Fruit fly (Drosophila melanogaster): ENCODE measurements around the gene Rab3GAP1.

The Rab3GAP1 gene

DNA sequence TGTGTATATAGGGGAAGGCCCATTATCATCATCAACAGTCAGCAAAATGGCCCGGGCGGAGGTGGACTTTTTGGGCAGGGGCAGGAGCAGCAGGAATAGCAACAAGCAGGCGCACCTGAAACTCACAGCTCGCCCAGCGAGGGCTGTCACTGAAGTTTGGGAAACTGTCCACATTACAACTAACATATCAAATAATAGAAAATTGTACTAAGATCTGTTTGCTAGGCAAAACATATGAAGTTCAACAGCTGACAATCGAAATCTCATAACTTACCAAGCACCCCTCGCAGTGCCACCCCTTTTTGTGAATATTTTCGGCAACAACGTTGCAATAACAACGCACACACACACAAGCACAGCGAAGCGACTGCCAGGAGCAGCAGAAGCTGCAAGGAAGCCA lies 13.8 kb upstream of the Rab3GAP1 start:
- TF ChIP-seq CG8478 (optimal IDR thresholded peaks at IDR 0.05) (no peak), CTCF (optimal IDR thresholded peaks at IDR 0.05) (no peak)

DNA sequence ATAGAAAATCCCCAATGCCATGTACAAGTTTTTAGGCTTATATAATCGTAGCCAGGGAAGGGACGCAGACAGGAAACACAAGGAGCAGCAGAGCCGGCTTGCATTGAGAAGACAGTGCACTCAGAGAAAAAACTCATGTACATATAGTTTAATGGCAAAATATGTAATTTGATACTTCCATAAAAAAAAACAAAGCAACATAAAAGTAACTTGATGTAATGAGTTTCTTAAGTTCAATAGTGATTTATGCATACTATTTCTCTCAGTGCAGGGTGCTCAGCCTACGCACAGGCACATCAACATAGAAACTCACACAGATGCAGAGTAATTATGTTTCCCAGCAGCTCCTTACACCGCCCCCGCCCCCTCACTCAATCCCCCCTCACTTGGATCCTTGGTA lies 9.8 kb upstream of the Rab3GAP1 start:
- TF ChIP-seq CG8478 (optimal IDR thresholded peaks at IDR 0.05): no peak
- no peak for TF ChIP-seq CTCF (optimal IDR thresholded peaks at IDR 0.05)

DNA sequence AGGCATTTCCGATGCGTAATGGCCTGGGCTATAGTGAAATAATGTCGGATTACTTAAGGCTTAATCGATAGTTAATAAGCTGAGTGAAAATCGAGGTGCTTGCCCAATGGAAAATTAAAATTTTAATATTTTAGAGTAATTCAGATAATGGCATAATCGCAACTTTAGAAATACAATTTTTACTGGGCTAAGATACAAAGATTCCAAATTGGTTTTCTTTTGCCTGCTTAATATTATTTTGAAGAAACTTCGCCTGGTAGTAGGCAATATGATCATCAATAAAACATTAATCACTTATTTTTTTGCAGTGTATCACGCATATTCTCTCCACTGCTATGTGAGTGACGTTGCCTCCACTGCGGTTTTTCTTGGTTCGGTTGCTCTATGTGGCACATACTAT lies 8.2 kb upstream of the Rab3GAP1 start:
- TF ChIP-seq CTCF (optimal IDR thresholded peaks at IDR 0.05): no peak
- TF ChIP-seq CG8478 (optimal IDR thresholded peaks at IDR 0.05): no peak

DNA sequence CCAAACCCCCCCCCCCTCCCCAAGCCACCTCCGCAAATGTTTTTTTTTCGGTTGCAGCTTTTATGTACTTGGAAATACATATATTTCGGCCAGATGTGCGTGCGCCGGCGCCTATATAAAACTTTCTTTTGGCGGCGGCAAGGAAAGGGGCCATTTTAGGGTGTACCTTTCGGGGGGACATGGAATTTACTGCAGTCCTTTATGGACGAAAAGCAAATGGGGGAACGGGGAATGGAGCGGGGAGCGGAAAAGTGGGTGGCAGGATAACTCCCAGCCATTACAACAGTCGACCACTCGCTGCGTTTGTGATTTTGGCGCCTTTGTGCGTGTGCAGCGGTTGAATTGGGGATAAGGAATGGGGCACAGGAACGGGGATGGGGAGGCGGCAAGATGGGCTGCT lies 7.7 kb upstream of the Rab3GAP1 start:
- TF ChIP-seq CG8478 (optimal IDR thresholded peaks at IDR 0.05) (no peak), CTCF (optimal IDR thresholded peaks at IDR 0.05) (no peak)

DNA sequence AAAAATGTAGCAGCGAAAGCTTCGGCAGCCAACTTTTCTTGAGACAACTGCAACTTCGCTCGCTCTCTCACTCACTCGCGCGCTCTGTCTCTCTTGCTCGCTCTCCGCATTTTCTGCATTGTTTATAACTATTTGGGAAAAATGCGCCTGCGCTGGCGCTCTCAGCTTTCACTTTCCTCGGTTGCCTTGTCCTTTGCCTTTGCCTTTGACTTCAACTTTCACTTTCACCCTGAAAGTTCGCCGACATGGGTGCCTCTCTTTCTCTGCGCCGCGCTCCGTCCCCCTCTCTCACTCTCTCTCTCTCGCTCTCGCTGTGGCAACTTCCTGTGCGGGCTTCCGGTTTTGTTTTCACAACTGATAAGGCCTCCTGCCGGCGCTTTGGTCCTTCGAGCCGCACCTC lies 6.8 kb upstream of the Rab3GAP1 start:
- no peak for TF ChIP-seq CTCF (optimal IDR thresholded peaks at IDR 0.05)
- no peak for TF ChIP-seq CG8478 (optimal IDR thresholded peaks at IDR 0.05)

DNA sequence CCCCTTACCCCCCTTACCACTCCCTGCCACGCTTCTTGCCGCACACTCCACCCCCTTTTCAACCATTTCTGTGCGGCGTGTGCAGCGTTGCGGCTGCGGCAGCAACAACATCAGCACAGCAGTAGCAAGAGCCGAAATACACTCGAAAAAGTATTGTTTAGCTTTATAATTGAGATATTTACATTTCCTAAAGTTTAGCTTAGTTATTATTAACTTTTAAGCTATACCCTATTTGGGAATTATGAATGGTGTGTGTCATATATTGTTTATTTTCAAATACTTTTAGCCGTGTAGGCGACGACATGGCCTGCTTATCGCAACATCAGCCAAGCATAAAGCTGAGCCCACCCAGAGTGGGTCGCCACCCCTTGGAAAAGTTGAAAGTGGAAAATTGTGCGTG lies 4.8 kb upstream of the Rab3GAP1 start:
- no peak for TF ChIP-seq CTCF (optimal IDR thresholded peaks at IDR 0.05)
- no peak for TF ChIP-seq CG8478 (optimal IDR thresholded peaks at IDR 0.05)

DNA sequence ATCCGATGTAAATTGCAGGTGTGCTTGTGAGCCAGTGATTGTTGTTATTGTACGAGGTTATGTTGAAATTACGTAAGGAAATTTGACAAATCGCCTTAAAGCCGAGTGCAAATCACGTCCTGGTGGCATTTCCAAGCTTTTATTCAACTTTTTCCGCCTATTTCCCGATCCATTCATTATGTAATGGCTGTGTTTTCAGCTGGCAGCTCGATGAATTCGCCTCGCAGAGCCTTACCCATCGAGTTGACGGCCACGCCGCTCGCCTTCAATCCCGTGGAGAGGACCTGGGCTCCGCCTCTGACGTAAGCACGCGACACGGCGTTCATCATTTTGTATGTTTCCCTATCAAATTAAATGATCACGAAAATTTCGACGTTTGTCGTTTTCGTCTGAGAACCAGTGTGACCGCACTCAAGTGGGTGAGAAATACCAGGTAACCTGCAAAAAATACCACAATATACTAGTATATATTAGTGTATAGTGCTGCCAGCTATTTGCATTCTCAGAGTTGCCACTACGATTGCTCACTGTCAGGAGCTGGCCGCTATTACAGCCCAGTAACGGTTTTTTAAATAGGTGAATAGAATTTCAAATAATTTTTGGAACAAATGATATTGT lies 2.9 kb upstream of the Rab3GAP1 start, which contains the start of gene RFeSP:
TSS of gene RFeSP (minus strand) at position 413 of the 618 bp plus-strand sequence.
- TF ChIP-seq CTCF (optimal IDR thresholded peaks at IDR 0.05) (peak; percentile 34 to 60), CG8478 (optimal IDR thresholded peaks at IDR 0.05) (no peak)

DNA sequence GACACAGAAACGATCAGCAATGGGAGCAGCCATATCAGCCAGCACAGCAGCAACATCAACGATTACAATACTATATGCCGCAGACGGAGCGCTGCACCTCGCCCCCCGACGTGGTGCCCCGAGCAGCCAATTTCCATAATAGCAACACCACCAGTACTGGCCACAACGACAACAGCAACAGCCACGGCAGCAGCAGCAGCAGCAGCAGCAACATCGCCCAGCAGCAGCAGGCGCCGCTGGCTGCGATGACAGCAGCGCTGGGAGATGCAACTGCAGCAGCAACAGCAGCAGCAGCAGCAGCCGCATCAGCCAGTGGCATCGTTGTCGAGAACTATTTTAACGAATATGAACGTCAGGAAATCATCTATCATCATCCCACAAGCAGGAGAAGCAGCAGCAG lies 4.2 kb downstream of the Rab3GAP1 start:
- TF ChIP-seq CG8478 (optimal IDR thresholded peaks at IDR 0.05): no peak
- TF ChIP-seq CTCF (optimal IDR thresholded peaks at IDR 0.05): no peak

DNA sequence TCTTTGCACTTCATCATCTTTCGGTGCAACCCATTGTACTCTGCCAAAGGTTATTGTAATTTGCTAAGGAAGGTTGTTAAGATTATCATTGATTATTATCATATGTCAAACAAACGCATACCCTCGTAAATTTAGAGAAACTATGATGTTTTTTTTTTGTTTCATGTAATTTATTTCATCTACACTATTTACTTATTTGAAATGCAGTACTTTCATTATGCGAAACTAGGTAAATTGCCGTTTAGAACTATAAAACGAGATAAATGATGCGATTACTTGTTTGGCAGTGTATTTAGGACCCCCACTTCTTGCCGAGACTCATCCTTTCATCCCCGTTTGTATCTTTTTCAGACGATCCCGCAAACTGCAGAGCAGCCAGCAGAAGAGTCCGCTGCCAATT lies 7.1 kb downstream of the Rab3GAP1 start:
- TF ChIP-seq CTCF (optimal IDR thresholded peaks at IDR 0.05) (no peak), CG8478 (optimal IDR thresholded peaks at IDR 0.05) (no peak)

DNA sequence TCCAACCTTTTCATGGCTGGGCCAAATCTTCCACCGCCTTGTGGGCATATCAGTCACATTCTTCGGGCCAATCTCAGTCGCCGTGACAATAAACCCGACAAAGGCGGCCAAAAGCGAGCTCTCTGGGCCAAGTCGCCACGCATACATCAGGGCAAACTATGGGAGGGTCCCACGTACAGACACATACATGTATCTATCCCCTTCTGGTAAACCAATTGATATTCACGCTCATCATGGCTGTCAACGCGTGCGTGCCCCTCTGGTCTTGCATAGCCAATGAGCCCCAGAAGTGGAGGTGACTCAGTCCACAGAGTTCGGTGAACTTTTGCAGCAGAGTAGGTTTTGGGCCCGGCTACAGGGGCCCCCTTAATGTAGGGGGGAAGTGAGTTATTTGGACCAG lies 14.3 kb downstream of the Rab3GAP1 start:
- TF ChIP-seq CTCF (optimal IDR thresholded peaks at IDR 0.05): no peak

DNA sequence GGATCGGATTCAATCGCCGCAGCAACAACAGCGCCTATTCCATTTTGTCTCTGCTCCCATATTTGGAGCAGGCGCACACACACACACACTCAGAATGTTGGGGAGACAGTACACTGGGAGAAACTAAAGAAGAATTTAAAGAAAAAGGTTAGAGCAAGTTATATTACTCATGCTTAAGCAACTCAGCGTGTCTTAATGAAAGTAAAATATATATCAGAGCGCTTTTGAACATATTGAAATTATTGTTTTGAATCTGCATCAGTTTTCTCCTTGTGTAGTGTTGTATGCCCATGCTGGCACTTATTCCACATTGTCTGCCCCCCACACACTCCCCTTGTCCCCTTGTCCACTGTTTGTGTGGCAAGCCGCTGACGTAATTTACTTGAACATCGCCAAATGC lies 20.8 kb downstream of the Rab3GAP1 start:
- TF ChIP-seq CTCF (optimal IDR thresholded peaks at IDR 0.05) (no peak), CG8478 (optimal IDR thresholded peaks at IDR 0.05) (no peak)

DNA sequence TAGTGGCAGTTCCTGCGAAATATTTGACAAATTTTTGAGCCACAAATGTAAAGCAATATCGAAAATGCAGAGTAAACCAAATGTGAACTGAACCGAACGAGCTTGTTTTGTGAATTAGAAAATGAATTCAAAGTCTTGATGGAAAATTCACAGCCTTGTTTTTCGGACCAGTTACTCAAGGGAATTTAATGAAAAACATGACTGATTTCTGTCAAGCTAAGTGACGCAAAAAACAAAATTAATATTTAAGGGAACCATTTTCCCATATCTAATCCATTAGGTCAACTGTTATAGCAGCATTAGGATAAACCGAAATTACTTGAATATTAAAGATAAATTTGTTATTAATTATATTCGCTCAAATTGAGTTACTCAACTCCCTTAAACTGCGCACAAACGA lies 23.9 kb downstream of the Rab3GAP1 start, which contains the start of gene nis:
TSS of gene nis (minus strand) at position 101 of the 400 bp plus-strand sequence.
- no peak for TF ChIP-seq CTCF (optimal IDR thresholded peaks at IDR 0.05)
- TF ChIP-seq CG8478 (optimal IDR thresholded peaks at IDR 0.05): no peak

DNA sequence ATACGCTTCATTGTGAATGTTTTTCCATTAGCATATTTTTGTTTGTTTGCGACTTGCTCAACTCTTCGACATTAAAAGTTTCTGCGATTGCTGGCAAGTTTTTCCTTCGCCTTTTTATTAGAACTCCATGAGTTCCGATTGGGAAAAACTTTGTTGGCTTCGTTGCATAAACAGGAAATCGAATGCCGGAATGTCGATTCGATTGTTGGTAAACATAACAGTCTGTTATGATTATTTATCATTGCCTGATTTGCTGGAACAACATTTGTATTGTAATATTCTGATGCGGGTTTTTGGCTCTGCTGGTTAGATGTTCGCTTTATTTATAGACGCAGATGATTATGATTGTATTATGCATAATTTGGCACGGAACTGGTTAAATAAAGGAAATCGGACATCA lies 31.2 kb downstream of the Rab3GAP1 start:
- TF ChIP-seq CTCF (optimal IDR thresholded peaks at IDR 0.05): no peak
- no peak for TF ChIP-seq CG8478 (optimal IDR thresholded peaks at IDR 0.05)

DNA sequence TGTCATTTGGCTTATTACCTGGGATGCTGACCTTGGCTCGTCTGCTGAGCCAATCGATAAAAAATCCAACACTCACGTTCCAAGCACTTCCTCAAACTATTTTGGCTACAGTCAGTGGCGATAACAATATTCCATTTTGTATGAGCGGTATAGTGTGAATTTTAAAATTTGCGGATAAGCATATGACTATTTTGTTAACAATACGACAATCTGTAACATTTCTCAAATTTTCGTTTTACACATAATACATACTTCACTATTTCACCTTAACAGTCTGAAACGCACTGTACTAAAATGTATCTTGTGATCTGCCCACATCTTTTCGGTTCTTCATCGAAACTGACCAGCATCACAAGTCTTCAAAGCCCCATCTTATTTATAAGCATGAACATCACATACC lies 31.7 kb downstream of the Rab3GAP1 start:
- TF ChIP-seq CTCF (optimal IDR thresholded peaks at IDR 0.05) (no peak), CG8478 (optimal IDR thresholded peaks at IDR 0.05) (no peak)

DNA sequence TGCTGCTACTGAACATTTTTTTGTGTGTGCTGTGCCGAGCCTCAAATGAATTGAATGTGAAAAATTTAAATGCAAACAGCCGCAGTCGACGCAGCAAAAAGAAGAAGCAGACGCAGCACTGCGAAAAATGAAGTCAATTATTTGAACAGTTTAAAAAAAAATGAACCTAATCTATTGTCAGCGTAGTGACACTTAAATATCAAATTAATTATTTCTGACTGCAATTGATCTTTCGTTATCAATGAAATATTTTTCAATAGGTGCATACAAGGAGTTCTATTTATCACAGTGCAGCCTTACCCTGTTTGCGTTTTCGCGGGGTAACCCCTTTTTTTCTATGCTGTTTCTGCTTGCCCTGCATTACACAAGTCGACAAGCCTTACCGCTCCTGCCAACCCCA lies 35.4 kb downstream of the Rab3GAP1 start:
- TF ChIP-seq CTCF (optimal IDR thresholded peaks at IDR 0.05) (no peak), CG8478 (optimal IDR thresholded peaks at IDR 0.05) (no peak)

DNA sequence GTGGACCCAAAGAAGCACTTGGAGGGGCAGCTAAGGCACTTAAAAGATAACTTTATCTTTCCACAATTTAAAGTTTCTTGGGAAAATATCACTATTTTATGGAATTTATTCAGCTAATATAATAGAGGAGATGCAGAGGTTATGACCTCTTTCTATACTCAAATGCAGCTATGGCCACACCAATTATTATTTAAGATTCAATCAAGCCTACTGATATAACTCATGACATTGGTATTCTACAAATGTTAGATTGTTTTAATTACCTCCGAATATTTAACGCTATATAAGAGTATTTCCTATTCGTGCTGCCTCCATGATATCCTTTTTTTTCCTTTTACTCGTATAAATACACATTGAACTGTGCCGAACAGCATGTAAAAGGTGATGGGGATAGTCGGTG lies 36.9 kb downstream of the Rab3GAP1 start:
- no peak for TF ChIP-seq CG8478 (optimal IDR thresholded peaks at IDR 0.05)
- no peak for TF ChIP-seq CTCF (optimal IDR thresholded peaks at IDR 0.05)

DNA sequence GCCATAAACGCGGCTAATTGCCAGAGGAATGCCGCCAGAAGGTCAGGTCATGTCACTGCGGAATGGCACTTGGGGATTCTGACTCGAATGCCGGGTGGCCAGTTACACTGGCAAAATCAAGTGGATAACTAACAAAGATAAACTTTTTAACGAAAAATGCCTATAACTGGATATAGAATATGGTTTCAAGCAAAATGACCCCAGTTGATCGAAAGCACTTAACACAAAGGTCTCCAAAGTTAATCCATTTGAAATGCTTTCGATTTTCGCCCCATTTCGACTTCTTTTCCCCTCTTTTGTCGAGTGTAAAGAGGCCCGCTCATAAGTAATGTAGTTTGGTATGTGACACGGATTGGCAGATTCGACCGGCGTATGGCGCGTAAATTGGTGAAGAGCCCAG lies 42.3 kb downstream of the Rab3GAP1 start:
- TF ChIP-seq CG8478 (optimal IDR thresholded peaks at IDR 0.05) (no peak), CTCF (optimal IDR thresholded peaks at IDR 0.05) (no peak)
